Worm (Caenorhabditis elegans) whole organism, L3 larva: ENCODE results near the gene C08F8.15.

ENCODE experiments used
- R02D3.7 ChIP-seq: fragments of 150-350 bp; optimal IDR thresholded peaks from 2 replicates; lab custom pipeline; 2014; ENCODE audit warnings: missing biosample characterization, missing genetic modification characterization
- ZK546.5 ChIP-seq: sonication (generic microtip); optimal IDR thresholded peaks from 2 replicates; lab custom pipeline; 2017; ENCODE audit warnings: missing biosample characterization, missing genetic modification characterization
- aly-2 ChIP-seq: fragments of 150-350 bp; optimal IDR thresholded peaks from 2 replicates; lab custom pipeline; 2014; ENCODE audit warnings: missing biosample characterization, missing genetic modification characterization
- ama-1 ChIP-seq: fragments of 150-350 bp; optimal IDR thresholded peaks from 2 replicates; lab custom pipeline; 2018
- ceh-16 ChIP-seq: sonication (generic microtip); optimal IDR thresholded peaks from 2 replicates; lab custom pipeline; 2017; ENCODE audit warnings: missing biosample characterization, missing genetic modification characterization
- ceh-28 ChIP-seq: fragments of 150-350 bp; optimal IDR thresholded peaks from 2 replicates; lab custom pipeline; 2014; ENCODE audit warnings: missing biosample characterization, missing genetic modification reagents, missing genetic modification characterization
- ceh-82 ChIP-seq: fragments of 150-350 bp; optimal IDR thresholded peaks from 2 replicates; lab custom pipeline; 2014; ENCODE audit warnings: missing biosample characterization, missing genetic modification characterization
- ceh-9 ChIP-seq: sonication (generic microtip); optimal IDR thresholded peaks from 2 replicates; lab custom pipeline; 2018; ENCODE audit warnings: missing biosample characterization, missing genetic modification characterization
- daf-12 ChIP-seq: fragments of 150-350 bp; optimal IDR thresholded peaks from 2 replicates; lab custom pipeline; 2014; ENCODE audit warnings: missing biosample characterization, missing genetic modification reagents, missing genetic modification characterization
- egl-27 ChIP-seq: sonication (generic microtip); optimal IDR thresholded peaks from 4 replicates; lab custom pipeline; 2017; ENCODE audit warnings: missing biosample characterization, missing genetic modification reagents, missing genetic modification characterization
- egl-5 ChIP-seq: fragments of 150-350 bp; optimal IDR thresholded peaks from 2 replicates; lab custom pipeline; 2017; ENCODE audit warnings: missing biosample characterization, missing genetic modification reagents, missing genetic modification characterization, inconsistent platforms
- elt-2 ChIP-seq: sonication (generic microtip); optimal IDR thresholded peaks from 2 replicates; lab custom pipeline; 2016; ENCODE audit warnings: missing genetic modification reagents, mild to moderate bottlenecking, missing genetic modification characterization, missing compliant biosample characterization
- elt-3 ChIP-seq, 3 experiments: fragments of 150-350 bp in 1 of 3; sonication (generic microtip) in 2 of 3; optimal IDR thresholded peaks; 2 replicates in 2 of 3; 4 replicates in 1 of 3; lab custom pipeline; 2014 to 2017; ENCODE audit warnings: missing biosample characterization in 3 of 3, missing genetic modification characterization in 3 of 3
- eor-1 ChIP-seq, 2 experiments: fragments of 150-350 bp; optimal IDR thresholded peaks; 2 replicates each; lab custom pipeline; 2014 to 2018; ENCODE audit warnings: missing biosample characterization in 2 of 2, missing genetic modification characterization in 2 of 2
- fkh-10 ChIP-seq: sonication (generic microtip); optimal IDR thresholded peaks from 2 replicates; lab custom pipeline; 2017; ENCODE audit warnings: missing biosample characterization, missing genetic modification reagents, missing genetic modification characterization
- fkh-2 ChIP-seq: fragments of 150-350 bp; optimal IDR thresholded peaks from 2 replicates; lab custom pipeline; 2014; ENCODE audit warnings: missing biosample characterization, missing genetic modification reagents, missing genetic modification characterization
- fos-1 ChIP-seq: fragments of 150-350 bp; optimal IDR thresholded peaks from 2 replicates; lab custom pipeline; 2014; ENCODE audit warnings: missing biosample characterization, missing genetic modification characterization
- hmg-11 ChIP-seq: sonication (generic microtip); optimal IDR thresholded peaks from 2 replicates; lab custom pipeline; 2016; ENCODE audit warnings: missing genetic modification characterization, missing compliant biosample characterization
- jun-1 ChIP-seq: fragments of 150-350 bp; optimal IDR thresholded peaks from 2 replicates; lab custom pipeline; 2014; ENCODE audit warnings: missing biosample characterization, missing genetic modification reagents, missing genetic modification characterization
- lin-15B ChIP-seq: fragments of 150-350 bp; optimal IDR thresholded peaks from 2 replicates; lab custom pipeline; 2014; ENCODE audit warnings: missing biosample characterization, missing genetic modification characterization
- lin-39 ChIP-seq: fragments of 150-350 bp; optimal IDR thresholded peaks from 2 replicates; lab custom pipeline; 2018; ENCODE audit warnings: missing biosample characterization, missing genetic modification reagents, missing genetic modification characterization
- lsy-12 ChIP-seq: sonication (generic microtip); optimal IDR thresholded peaks from 2 replicates; lab custom pipeline; 2016; ENCODE audit warnings: mild to moderate bottlenecking, missing genetic modification characterization, missing compliant biosample characterization
- mdl-1 ChIP-seq: fragments of 150-350 bp; optimal IDR thresholded peaks from 2 replicates; lab custom pipeline; 2014; ENCODE audit warnings: missing biosample characterization, missing genetic modification characterization
- mml-1 ChIP-seq: fragments of 150-350 bp; sonication (generic microtip); optimal IDR thresholded peaks from 3 replicates; lab custom pipeline; 2014; ENCODE audit warnings: missing biosample characterization, missing genetic modification characterization
- nfya-1 ChIP-seq: sonication (generic microtip); optimal IDR thresholded peaks from 2 replicates; lab custom pipeline; 2017; ENCODE audit warnings: missing genetic modification characterization, mild to moderate bottlenecking, missing compliant biosample characterization, antibody characterized with exemption, moderate library complexity; ENCODE audit not compliant: insufficient read depth
- nhr-11 ChIP-seq: fragments of 150-350 bp; optimal IDR thresholded peaks from 2 replicates; lab custom pipeline; 2014; ENCODE audit warnings: missing biosample characterization, missing genetic modification characterization
- nhr-12 ChIP-seq: fragments of 150-350 bp; optimal IDR thresholded peaks from 2 replicates; lab custom pipeline; 2014; ENCODE audit warnings: missing biosample characterization, missing genetic modification characterization
- nhr-23 ChIP-seq: fragments of 150-350 bp; optimal IDR thresholded peaks from 2 replicates; lab custom pipeline; 2014; ENCODE audit warnings: missing biosample characterization, missing genetic modification reagents, missing genetic modification characterization
- nhr-25 ChIP-seq: sonication (generic microtip); optimal IDR thresholded peaks from 2 replicates; lab custom pipeline; 2017; ENCODE audit warnings: missing biosample characterization, missing genetic modification characterization
- nhr-28 ChIP-seq: fragments of 150-350 bp; optimal IDR thresholded peaks from 2 replicates; lab custom pipeline; 2014; ENCODE audit warnings: missing biosample characterization, missing genetic modification characterization
- nhr-43 ChIP-seq: sonication (generic microtip); optimal IDR thresholded peaks from 2 replicates; lab custom pipeline; 2016; ENCODE audit warnings: mild to moderate bottlenecking, missing genetic modification characterization, missing compliant biosample characterization; ENCODE audit not compliant: poor library complexity, severe bottlenecking
- nhr-67 ChIP-seq: fragments of 150-350 bp; optimal IDR thresholded peaks from 2 replicates; lab custom pipeline; 2014; ENCODE audit warnings: missing biosample characterization, missing genetic modification characterization
- nhr-76 ChIP-seq: fragments of 150-350 bp; sonication (generic microtip); optimal IDR thresholded peaks from 5 replicates; lab custom pipeline; 2014; ENCODE audit warnings: missing biosample characterization, missing genetic modification characterization
- nhr-77 ChIP-seq: fragments of 150-350 bp; optimal IDR thresholded peaks from 2 replicates; lab custom pipeline; 2014; ENCODE audit warnings: missing biosample characterization, missing genetic modification characterization
- pha-4 ChIP-seq: fragments of 150-350 bp; optimal IDR thresholded peaks from 2 replicates; lab custom pipeline; 2014; ENCODE audit warnings: missing biosample characterization, missing genetic modification reagents, missing genetic modification characterization
- pqm-1 ChIP-seq: fragments of 150-350 bp; optimal IDR thresholded peaks from 2 replicates; lab custom pipeline; 2017; ENCODE audit warnings: missing biosample characterization, missing genetic modification characterization, inconsistent platforms
- sea-2 ChIP-seq: fragments of 150-350 bp; sonication (generic microtip); optimal IDR thresholded peaks from 4 replicates; lab custom pipeline; 2014; ENCODE audit warnings: missing biosample characterization, missing genetic modification reagents, missing genetic modification characterization
- skn-1 ChIP-seq: fragments of 150-350 bp; optimal IDR thresholded peaks from 2 replicates; lab custom pipeline; 2014; ENCODE audit warnings: missing biosample characterization, missing genetic modification characterization
- snpc-4 ChIP-seq: fragments of 150-350 bp; optimal IDR thresholded peaks from 2 replicates; lab custom pipeline; 2014; ENCODE audit warnings: missing biosample characterization, missing genetic modification characterization
- tbx-2 ChIP-seq: sonication (generic microtip); optimal IDR thresholded peaks from 2 replicates; lab custom pipeline; 2016; ENCODE audit warnings: mild to moderate bottlenecking, missing genetic modification characterization, missing compliant biosample characterization
- unc-39 ChIP-seq: sonication (generic microtip); optimal IDR thresholded peaks from 4 replicates; lab custom pipeline; 2017; ENCODE audit warnings: missing biosample characterization, missing genetic modification characterization
- unc-62 ChIP-seq: fragments of 150-350 bp; sonication (generic microtip); optimal IDR thresholded peaks from 4 replicates; lab custom pipeline; 2014; ENCODE audit warnings: missing biosample characterization, missing genetic modification reagents, missing genetic modification characterization
- zag-1 ChIP-seq: fragments of 150-350 bp; optimal IDR thresholded peaks from 2 replicates; lab custom pipeline; 2014; ENCODE audit warnings: missing biosample characterization, missing genetic modification characterization
- ztf-11 ChIP-seq: fragments of 150-350 bp; optimal IDR thresholded peaks from 2 replicates; lab custom pipeline; 2014; ENCODE audit warnings: missing biosample characterization, missing genetic modification characterization
- ztf-4 ChIP-seq: fragments of 150-350 bp; optimal IDR thresholded peaks from 2 replicates; lab custom pipeline; 2014; ENCODE audit warnings: missing biosample characterization, missing genetic modification characterization

The C08F8.15 gene

DNA sequence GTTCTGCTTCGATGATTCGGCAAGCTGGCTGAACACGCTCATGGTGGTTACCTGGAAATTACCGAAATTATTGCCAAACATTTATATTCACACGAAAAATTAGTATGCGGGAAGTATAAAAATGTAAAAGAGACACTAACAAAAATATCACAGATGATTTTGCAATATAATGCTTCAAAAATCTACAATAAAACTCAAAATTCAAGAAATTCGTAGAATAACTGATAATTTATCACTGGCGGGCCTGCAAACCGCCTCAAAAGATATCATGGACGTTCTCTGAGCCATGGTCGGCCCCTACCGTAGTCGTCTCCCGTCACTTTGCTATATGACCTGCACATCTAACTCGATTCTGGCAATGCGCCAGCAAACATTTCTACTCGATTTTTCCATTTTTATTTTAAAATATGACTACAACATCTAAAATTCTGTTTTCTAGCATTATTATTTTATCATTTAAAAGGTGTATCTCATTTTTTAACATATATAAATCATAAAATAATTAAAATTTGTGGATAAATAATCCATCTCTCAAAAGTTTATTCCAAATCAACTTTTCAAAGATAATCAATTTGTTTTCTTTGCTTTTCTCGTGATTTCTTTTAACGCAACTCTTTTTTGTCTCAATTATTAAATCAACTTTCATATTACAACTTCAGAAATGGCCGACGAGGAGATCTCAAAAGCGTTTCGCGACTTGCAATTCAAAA, 11.0 kb downstream of the C08F8.15 start, which contains the start of the genes F01G4.6 and pfd-1 (continued):
- TF ChIP-seq nhr-77, result peak; percentile 40
- TF ChIP-seq fkh-2 (tag; lab: Kevin White, UChicago), result no peak
- peak; percentile 60 for TF ChIP-seq fkh-10 (GFP tag; lab: Kevin White, UChicago)
- TF ChIP-seq nhr-25 (tag; lab: Kevin White, UChicago), result peak; percentile 92
- peak; percentile 63 for TF ChIP-seq ztf-4 (tag; lab: Kevin White, UChicago)
- peak; percentile 1 for TF ChIP-seq sea-2 (GFP tag; lab: Kevin White, UChicago)
- TF ChIP-seq ceh-82 (tag; lab: Kevin White, UChicago), result peak; percentile 43
- TF ChIP-seq, all 47 proteins: peak for 33

- TF ChIP-seq mml-1 (tag; lab: Kevin White, UChicago) (peak; percentile 79), elt-2 (tag; lab: Kevin White, UChicago) (peak; percentile 25), nhr-25 (tag; lab: Kevin White, UChicago) (no peak), nhr-43 (peak; percentile 20), unc-62 (GFP tag; lab: Kevin White, UChicago) (no peak), pha-4 (peak; percentile 11), nfya-1 (tag; lab: Kevin White, UChicago) (peak; percentile 27), ama-1 (lab: Kevin White, UChicago) (peak; percentile 58), pqm-1 (tag; lab: Kevin White, UChicago) (peak; percentile 45)
Measured at ce11 chrIV:11148788-11149366, 11.7 kb downstream of the C08F8.15 start.

- peak; percentile 67 for TF ChIP-seq nhr-43
- peak; percentile 65 for TF ChIP-seq lsy-12 (tag; lab: Kevin White, UChicago)
- no peak for TF ChIP-seq snpc-4 (tag; lab: Kevin White, UChicago)
- no peak for TF ChIP-seq lin-15B (tag; lab: Kevin White, UChicago)
- no peak for TF ChIP-seq fos-1 (tag; lab: Kevin White, UChicago)
- TF ChIP-seq hmg-11 (tag; lab: Kevin White, UChicago), result no peak
- TF ChIP-seq tbx-2 (tag; lab: Kevin White, UChicago), result peak; percentile 49
- TF ChIP-seq pha-4, result peak; percentile 25
- no peak for TF ChIP-seq fkh-10 (GFP tag; lab: Kevin White, UChicago)
- no peak for TF ChIP-seq jun-1 (tag; lab: Kevin White, UChicago)
- no peak for TF ChIP-seq nhr-67 (tag; lab: Kevin White, UChicago)
- no peak for TF ChIP-seq mml-1 (tag; lab: Kevin White, UChicago)
- TF ChIP-seq nhr-23, result peak; percentile 16
- TF ChIP-seq egl-5 (tag; lab: Kevin White, UChicago), result no peak
- no peak for TF ChIP-seq nfya-1 (tag; lab: Kevin White, UChicago)
- TF ChIP-seq nhr-77, result no peak
- TF ChIP-seq aly-2 (tag; lab: Kevin White, UChicago), result peak; percentile 20
- TF ChIP-seq elt-3 (tag; optimal IDR thresholded peaks at IDR 0.05; lab: Kevin White, UChicago), result no peak
- peak; percentile 17 for TF ChIP-seq nhr-12
- TF ChIP-seq ceh-82 (tag; lab: Kevin White, UChicago), result no peak
- no peak for TF ChIP-seq nhr-28 (tag; lab: Kevin White, UChicago)
- peak; percentile 10 for TF ChIP-seq ceh-16 (tag; lab: Kevin White, UChicago)
- peak; percentile 61 for TF ChIP-seq ama-1 (lab: Kevin White, UChicago)
- no peak for TF ChIP-seq nhr-11 (tag; lab: Kevin White, UChicago)
- TF ChIP-seq pqm-1 (tag; lab: Kevin White, UChicago), result no peak
- peak; percentile 16 for TF ChIP-seq ceh-28
- no peak for TF ChIP-seq mdl-1 (tag; lab: Kevin White, UChicago)
- no peak for TF ChIP-seq ceh-9 (tag; lab: Kevin White, UChicago)
- peak; percentile 62 for TF ChIP-seq zag-1 (tag; lab: Kevin White, UChicago)
- TF ChIP-seq daf-12 (tag; lab: Kevin White, UChicago), result no peak
- TF ChIP-seq ZK546.5 (tag; lab: Kevin White, UChicago), result peak; percentile 46
- TF ChIP-seq nhr-76 (tag; lab: Kevin White, UChicago), result no peak
- TF ChIP-seq R02D3.7 (tag; lab: Kevin White, UChicago), result peak; percentile 49
- no peak for TF ChIP-seq skn-1 (tag; lab: Kevin White, UChicago)
- no peak for TF ChIP-seq fkh-2 (tag; lab: Kevin White, UChicago)
- TF ChIP-seq ztf-11 (tag; lab: Kevin White, UChicago), result no peak
- no peak for TF ChIP-seq unc-39 (tag; lab: Kevin White, UChicago)
- TF ChIP-seq unc-62 (GFP tag; lab: Kevin White, UChicago), result no peak
- no peak for TF ChIP-seq lin-39 (tag; lab: Kevin White, UChicago)
- no peak for TF ChIP-seq eor-1 (tag; optimal IDR thresholded peaks at IDR 0.05; lab: Kevin White, UChicago)
- no peak for TF ChIP-seq egl-27
- TF ChIP-seq ztf-4 (tag; lab: Kevin White, UChicago), result no peak
- TF ChIP-seq nhr-25 (tag; lab: Kevin White, UChicago), result no peak
Measured at ce11 chrIV:11146962-11147470, 13.6 kb downstream of the C08F8.15 start, which contains the start of gene pigq-1. TSS of gene pigq-1 (minus strand) at chrIV:11147247.
